Worm (Caenorhabditis elegans) whole organism, L1 larva: ENCODE results near the gene ttr-30.
"Not testable (repeated sequence)": the region's sequence is repeated elsewhere in the genome, so short reads cannot be mapped to it uniquely, and the experiment has no call there.

Experiments used
- C04F5.9 ChIP-seq: sonication (generic microtip); optimal IDR thresholded peaks from 2 replicates; lab custom pipeline; 2016; ENCODE audit warnings: missing genetic modification characterization, missing compliant biosample characterization
- C34B4.2 ChIP-seq: sonication (generic microtip); optimal IDR thresholded peaks from 2 replicates; lab custom pipeline; 2017; ENCODE audit warnings: mild to moderate bottlenecking, missing genetic modification characterization, missing compliant biosample characterization
- ceh-63 ChIP-seq: fragments of 200-800 bp; sonication (Bioruptor generic); optimal IDR thresholded peaks from 2 replicates; lab custom pipeline; 2018; ENCODE audit warnings: mild to moderate bottlenecking, missing genetic modification characterization, missing compliant biosample characterization
- ceh-8 ChIP-seq: fragments of 200-800 bp; sonication (Bioruptor generic); optimal IDR thresholded peaks from 2 replicates; lab custom pipeline; 2018; ENCODE audit warnings: mild to moderate bottlenecking, missing genetic modification characterization, moderate library complexity, missing compliant biosample characterization
- ceh-88 ChIP-seq: fragments of 200-800 bp; sonication (Bioruptor generic); IDR thresholded peaks from 2 replicates; pipeline ENCODE4 v1.3.6; 2022; ENCODE audit warnings: missing genetic modification characterization, missing compliant biosample characterization
- ceh-90 ChIP-seq: sonication (generic microtip); optimal IDR thresholded peaks from 2 replicates; lab custom pipeline; 2016; ENCODE audit warnings: missing genetic modification characterization, missing compliant biosample characterization
- dsc-1 ChIP-seq: sonication (generic microtip); optimal IDR thresholded peaks from 2 replicates; lab custom pipeline; 2016; ENCODE audit warnings: mild to moderate bottlenecking, missing genetic modification characterization, missing compliant biosample characterization
- efl-1 ChIP-seq, 4 experiments: fragments of 150-350 bp; optimal IDR thresholded peaks in 3 of 4; peaks in 1 of 4; 1 replicate in 1 of 4; 2 replicates in 3 of 4; lab custom pipeline; 2014; ENCODE audit warnings: missing biosample characterization in 2 of 4, missing genetic modification characterization in 2 of 4, missing genetic modification reagents in 2 of 4
- efl-3 ChIP-seq: fragments of 200-800 bp; sonication (Bioruptor generic); optimal IDR thresholded peaks from 2 replicates; lab custom pipeline; 2018; ENCODE audit warnings: mild to moderate bottlenecking, missing genetic modification characterization, missing compliant biosample characterization
- elt-2 ChIP-seq: sonication (generic microtip); optimal IDR thresholded peaks from 2 replicates; lab custom pipeline; 2016; ENCODE audit warnings: missing genetic modification characterization, mild to moderate bottlenecking, inconsistent platforms, missing compliant biosample characterization, missing genetic modification reagents
- fkh-10 ChIP-seq: sonication (generic microtip); optimal IDR thresholded peaks from 2 replicates; lab custom pipeline; 2017; ENCODE audit warnings: missing biosample characterization, missing genetic modification reagents, missing genetic modification characterization
- fkh-4 ChIP-seq: sonication (generic microtip); optimal IDR thresholded peaks from 2 replicates; lab custom pipeline; 2016; ENCODE audit warnings: missing compliant biosample characterization, missing genetic modification characterization, borderline replicate concordance
- fkh-8 ChIP-seq: sonication (generic microtip); optimal IDR thresholded peaks from 2 replicates; lab custom pipeline; 2016; ENCODE audit warnings: mild to moderate bottlenecking, missing genetic modification characterization, missing compliant biosample characterization
- fos-1 ChIP-seq: fragments of 150-350 bp; optimal IDR thresholded peaks from 2 replicates; lab custom pipeline; 2014; ENCODE audit warnings: missing biosample characterization, missing genetic modification characterization
- hlh-4 ChIP-seq: sonication (generic microtip); optimal IDR thresholded peaks from 2 replicates; lab custom pipeline; 2016; ENCODE audit warnings: mild to moderate bottlenecking, missing genetic modification characterization, missing compliant biosample characterization
- irx-1 ChIP-seq: sonication (generic microtip); optimal IDR thresholded peaks from 2 replicates; lab custom pipeline; 2016; ENCODE audit warnings: missing genetic modification characterization, missing compliant biosample characterization
- lin-14 ChIP-seq: fragments of 200-800 bp; sonication (Bioruptor generic); optimal IDR thresholded peaks from 2 replicates; lab custom pipeline; 2018; ENCODE audit warnings: mild to moderate bottlenecking, missing genetic modification characterization, moderate library complexity, missing compliant biosample characterization
- lin-15B ChIP-seq: fragments of 150-350 bp; sonication (generic microtip); optimal IDR thresholded peaks from 3 replicates; lab custom pipeline; 2014; ENCODE audit warnings: missing biosample characterization, missing genetic modification characterization
- lin-39 ChIP-seq: fragments of 150-350 bp; optimal IDR thresholded peaks from 2 replicates; lab custom pipeline; 2014; ENCODE audit warnings: missing biosample characterization, missing genetic modification reagents, missing genetic modification characterization
- lir-3 ChIP-seq: sonication (generic microtip); optimal IDR thresholded peaks from 2 replicates; lab custom pipeline; 2016; ENCODE audit warnings: mild to moderate bottlenecking, missing genetic modification characterization, moderate library complexity, missing compliant biosample characterization; ENCODE audit not compliant: poor library complexity
- lsy-2 ChIP-seq, 2 experiments: fragments of 150-350 bp; optimal IDR thresholded peaks; 2 replicates each; lab custom pipeline; 2014; ENCODE audit warnings: missing biosample characterization in 2 of 2, missing genetic modification characterization in 2 of 2
- mab-9 ChIP-seq: fragments of 200-800 bp; sonication (Bioruptor generic); IDR thresholded peaks from 2 replicates; pipeline ENCODE4 v1.3.6; 2022; ENCODE audit warnings: missing genetic modification reagents, missing genetic modification characterization, missing compliant biosample characterization
- nhr-19 ChIP-seq: fragments of 200-800 bp; sonication (Bioruptor generic); conservative IDR thresholded peaks from 2 replicates; pipeline ENCODE4 v1.3.6; 2022; ENCODE audit warnings: missing genetic modification characterization, missing compliant biosample characterization
- nhr-47 ChIP-seq: sonication (generic microtip); optimal IDR thresholded peaks from 2 replicates; lab custom pipeline; 2016; ENCODE audit warnings: mild to moderate bottlenecking, missing genetic modification characterization, moderate library complexity, missing compliant biosample characterization
- nhr-71 ChIP-seq: sonication (generic microtip); optimal IDR thresholded peaks from 2 replicates; lab custom pipeline; 2016; ENCODE audit warnings: mild to moderate bottlenecking, missing genetic modification characterization, moderate library complexity, missing compliant biosample characterization
- nhr-76 ChIP-seq: sonication (generic microtip); optimal IDR thresholded peaks from 2 replicates; lab custom pipeline; 2017; ENCODE audit warnings: missing biosample characterization, missing genetic modification characterization
- rnt-1 ChIP-seq: sonication (generic microtip); optimal IDR thresholded peaks from 2 replicates; lab custom pipeline; 2016; ENCODE audit warnings: mild to moderate bottlenecking, missing genetic modification characterization, moderate library complexity, missing compliant biosample characterization
- snpc-4 ChIP-seq: fragments of 150-350 bp; optimal IDR thresholded peaks from 2 replicates; lab custom pipeline; 2014; ENCODE audit warnings: missing biosample characterization, missing genetic modification characterization
- sox-4 ChIP-seq: sonication (generic microtip); optimal IDR thresholded peaks from 2 replicates; lab custom pipeline; 2016; ENCODE audit warnings: missing genetic modification characterization, missing compliant biosample characterization
- unc-130 ChIP-seq: fragments of 150-350 bp; optimal IDR thresholded peaks from 2 replicates; lab custom pipeline; 2017; ENCODE audit warnings: missing biosample characterization, missing genetic modification characterization, inconsistent platforms
- unc-30 ChIP-seq: sonication (generic microtip); optimal IDR thresholded peaks from 2 replicates; lab custom pipeline; 2017; ENCODE audit warnings: missing biosample characterization, missing genetic modification characterization
- unc-86 ChIP-seq: sonication (generic microtip); optimal IDR thresholded peaks from 2 replicates; lab custom pipeline; 2016; ENCODE audit warnings: missing genetic modification characterization, missing compliant biosample characterization
- unc-98 ChIP-seq: fragments of 200-800 bp; sonication (Bioruptor generic); IDR thresholded peaks from 2 replicates; pipeline ENCODE4 v1.3.6; 2022; ENCODE audit warnings: missing genetic modification characterization, missing compliant biosample characterization
- vab-15 ChIP-seq: sonication (generic microtip); optimal IDR thresholded peaks from 2 replicates; lab custom pipeline; 2017; ENCODE audit warnings: missing genotype, mild to moderate bottlenecking, missing genetic modification characterization, missing compliant biosample characterization
- zip-4 ChIP-seq: fragments of 200-800 bp; sonication (Bioruptor generic); optimal IDR thresholded peaks from 2 replicates; lab custom pipeline; 2018; ENCODE audit warnings: mild to moderate bottlenecking, missing genetic modification characterization, moderate library complexity, missing compliant biosample characterization

Gene ttr-30

DNA sequence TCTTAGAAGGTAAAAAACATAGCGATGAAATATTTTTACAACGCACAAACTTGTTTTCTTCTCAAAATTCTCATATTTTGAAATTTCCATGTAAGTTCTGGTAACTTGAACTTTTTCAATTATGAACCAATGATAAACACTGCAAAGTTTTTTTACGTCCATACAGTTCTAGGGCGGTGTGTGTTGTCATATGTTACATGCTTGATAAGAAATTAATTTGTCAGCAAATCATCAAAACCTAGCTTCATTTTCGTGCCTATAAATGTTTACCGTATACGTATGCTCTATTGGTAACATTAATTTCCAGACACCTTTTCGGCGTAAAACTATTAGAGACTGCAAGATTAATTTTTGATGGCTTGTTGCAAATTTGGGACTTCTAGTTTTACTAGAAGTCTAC is 12.5 kb downstream of the ttr-30 start:
- TF ChIP-seq rnt-1 (tag; lab: Kevin White, UChicago) = no peak
- no peak for TF ChIP-seq nhr-71 (tag; lab: Kevin White, UChicago)
- no peak for TF ChIP-seq hlh-4
- peak; percentile 21 for TF ChIP-seq elt-2 (tag; lab: Kevin White, UChicago)
- TF ChIP-seq unc-86 (tag; lab: Kevin White, UChicago) = no peak

DNA sequence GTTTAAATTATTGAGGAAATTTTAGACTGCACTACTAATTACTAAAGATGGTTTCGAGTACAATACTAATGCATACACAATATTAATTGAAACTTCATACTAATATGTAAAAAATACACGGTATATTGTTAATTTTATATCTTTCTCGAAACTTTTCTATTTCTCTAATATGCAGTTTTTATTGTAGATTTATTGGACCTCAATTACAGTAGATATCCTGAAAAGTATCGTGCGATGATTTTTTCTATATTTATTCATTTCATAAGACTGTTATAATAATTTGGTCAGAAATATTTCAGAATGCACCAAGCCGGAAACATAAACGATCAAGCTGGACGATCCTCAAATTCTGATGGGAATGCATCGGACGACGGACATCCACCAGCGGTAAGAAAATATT is 13.0 kb downstream of the ttr-30 start, which contains the start of gene C07D8.5:
Gene C07D8.5 (plus strand): TSS at position 301 of the 400 bp plus-strand sequence.
- TF ChIP-seq lin-14 = no peak
- no peak for TF ChIP-seq efl-1 (optimal IDR thresholded peaks at IDR 0.05; lab: Kevin White, UChicago)
- no peak for TF ChIP-seq efl-1 (GFP tag; optimal IDR thresholded peaks at IDR 0.05 in 1 of 2; lab: Kevin White, UChicago)
- no peak for TF ChIP-seq ceh-63
- TF ChIP-seq nhr-76 = no peak
- no peak for TF ChIP-seq sox-4
- no peak for TF ChIP-seq nhr-19 (GFP tag; lab: Robert Waterston, UW)
- TF ChIP-seq lin-15B (tag; lab: Kevin White, UChicago) = no peak
- TF ChIP-seq lin-39 (tag; lab: Kevin White, UChicago) = no peak
- no peak for TF ChIP-seq mab-9

DNA sequence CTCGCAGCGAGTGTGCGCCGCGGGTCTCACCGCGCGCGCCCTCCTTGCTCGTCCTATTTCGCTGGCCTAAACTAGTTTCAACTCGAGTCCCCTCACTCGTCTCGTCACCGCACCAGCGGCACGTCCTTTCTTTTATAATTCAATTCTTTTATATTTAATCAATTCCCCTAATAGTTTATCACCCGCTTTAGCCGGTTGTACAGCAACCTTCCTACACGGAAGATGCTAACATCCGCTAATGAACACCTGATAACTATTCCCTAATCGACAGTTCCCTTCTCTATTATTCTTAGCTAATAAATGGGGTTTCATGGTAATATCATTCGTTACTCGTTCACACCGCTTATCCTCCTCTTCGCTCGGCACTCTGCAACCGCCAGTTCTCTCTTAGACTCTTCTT is 34.5 kb downstream of the ttr-30 start, which contains the start of gene C56G3.2:
Gene C56G3.2 (plus strand): TSS at position 301 of the 400 bp plus-strand sequence.
- TF ChIP-seq unc-98; C04F5.9 (tag; lab: Kevin White, UChicago); snpc-4 (tag; lab: Kevin White, UChicago): not testable (repeated sequence)

DNA sequence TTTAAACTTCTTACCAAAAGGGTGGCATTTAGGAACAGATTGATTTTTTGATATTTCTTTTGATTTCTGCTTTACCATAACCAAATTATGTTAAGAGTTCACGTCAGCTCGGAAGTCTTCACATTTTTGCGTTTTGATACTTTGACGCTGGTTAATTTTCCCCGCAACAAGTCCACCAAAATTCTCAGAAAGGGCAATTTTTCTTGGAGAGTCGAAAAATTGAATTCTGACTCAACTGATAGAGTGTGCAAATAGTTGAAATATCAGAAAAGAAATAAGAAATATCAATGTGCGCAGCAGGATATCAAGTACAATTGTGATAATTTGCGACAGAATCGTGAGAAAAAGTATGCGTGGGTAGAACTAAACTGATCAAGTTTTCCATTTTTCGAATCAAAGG is 39.0 kb downstream of the ttr-30 start:
- TF ChIP-seq unc-130 (no peak), nhr-71 (tag; lab: Kevin White, UChicago) (peak; percentile 50), nhr-47 (tag; lab: Kevin White, UChicago) (peak; percentile 41), fkh-8 (tag; lab: Kevin White, UChicago) (peak; percentile 84)

DNA sequence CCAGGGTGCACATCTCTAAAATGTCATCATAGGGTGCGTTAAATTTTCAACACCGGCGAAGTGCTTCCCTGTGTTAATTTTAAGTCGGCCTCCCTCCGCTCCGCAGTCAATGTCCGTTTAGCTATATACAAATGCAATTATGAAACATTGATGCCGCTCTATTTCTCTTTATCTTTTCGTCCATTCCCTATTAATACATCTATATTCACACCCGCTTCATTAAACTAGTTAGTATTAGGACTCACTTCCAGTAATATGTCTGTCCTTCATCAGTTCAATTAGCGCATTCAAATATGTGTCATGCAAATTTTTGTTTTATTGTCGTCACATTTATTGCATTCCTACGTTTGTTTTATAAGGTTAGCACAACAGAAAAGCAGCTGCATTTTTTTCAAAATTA is 41.2 kb downstream of the ttr-30 start:
- no peak for TF ChIP-seq fos-1
- no peak for TF ChIP-seq dsc-1
- no peak for TF ChIP-seq unc-86 (tag; lab: Kevin White, UChicago)
- TF ChIP-seq ceh-8 (GFP tag; lab: Kevin White, UChicago) = no peak
- no peak for TF ChIP-seq efl-3 (GFP tag; lab: Kevin White, UChicago)
- TF ChIP-seq elt-2 (tag; lab: Kevin White, UChicago) = no peak
- TF ChIP-seq fkh-4 = no peak
- no peak for TF ChIP-seq C34B4.2 (tag; lab: Kevin White, UChicago)
- TF ChIP-seq ceh-88 (GFP tag; lab: Robert Waterston, UW) = no peak
- no peak for TF ChIP-seq rnt-1 (tag; lab: Kevin White, UChicago)
- no peak for TF ChIP-seq vab-15 (tag; lab: Kevin White, UChicago)
- TF ChIP-seq unc-30 (tag; lab: Kevin White, UChicago) = no peak
- no peak for TF ChIP-seq lsy-2 (tag; optimal IDR thresholded peaks at IDR 0.05; lab: Kevin White, UChicago)
- TF ChIP-seq zip-4 (GFP tag; lab: Kevin White, UChicago) = no peak
- TF ChIP-seq mab-9 = no peak
- TF ChIP-seq sox-4 = no peak
- TF ChIP-seq ceh-90 (tag; lab: Kevin White, UChicago) = no peak

DNA sequence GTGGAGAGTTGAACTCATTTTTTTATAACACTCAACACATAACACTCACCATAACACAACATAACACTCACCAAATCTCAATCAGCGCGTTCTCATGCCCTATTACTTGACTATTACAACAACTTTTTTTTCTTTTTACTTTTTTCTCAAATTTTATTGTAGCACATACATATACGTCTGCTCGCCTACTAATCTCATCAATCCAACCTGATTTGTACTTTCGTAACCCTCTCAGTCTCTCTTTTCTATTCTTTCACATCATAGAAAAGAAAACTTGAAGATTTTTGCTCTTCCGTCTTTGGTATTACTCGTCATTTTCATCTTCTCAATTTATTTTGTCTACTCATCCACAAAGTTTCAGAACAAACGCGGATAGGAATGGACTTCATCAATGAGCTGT is 46.2 kb downstream of the ttr-30 start, which contains the start of gene npr-8:
Gene npr-8 (plus strand): TSS at position 362 of the 400 bp plus-strand sequence.
- TF ChIP-seq fkh-10 (GFP tag; lab: Kevin White, UChicago) (peak; percentile 53), hlh-4 (no peak), irx-1 (no peak), vab-15 (tag; lab: Kevin White, UChicago) (no peak), lir-3 (tag; lab: Kevin White, UChicago) (no peak)
